Fruit fly (Drosophila melanogaster): ENCODE measurements around the gene CG45546.

Gene CG45546

dm6 chr3R:29369038-29369437 lies at the start of gene CG45546:
CG45546 (plus strand) TSS chr3R:29369338.
- TF ChIP-seq CTCF (optimal IDR thresholded peaks at IDR 0.05) = no peak
- TF ChIP-seq CG8478 (optimal IDR thresholded peaks at IDR 0.05) = no peak

dm6 chr3R:29319481-29320289 lies 49.5 kb upstream of the CG45546 start, which contains the start of gene Cnx99A:
Cnx99A (minus strand) TSS chr3R:29319644.
- TF ChIP-seq CTCF (optimal IDR thresholded peaks at IDR 0.05) = peak in 1 of 2 experiments; percentile 41

dm6 chr3R:29322637-29323036 lies 46.5 kb upstream of the CG45546 start:
- TF ChIP-seq CG8478 (optimal IDR thresholded peaks at IDR 0.05) (no peak), CTCF (optimal IDR thresholded peaks at IDR 0.05) (no peak)

dm6 chr3R:29328607-29329006 lies 40.5 kb upstream of the CG45546 start:
- TF ChIP-seq CTCF (optimal IDR thresholded peaks at IDR 0.05) = no peak

- TF ChIP-seq CTCF (optimal IDR thresholded peaks at IDR 0.05) = no peak
- TF ChIP-seq CG8478 (optimal IDR thresholded peaks at IDR 0.05) = no peak
These were observed 15.7 kb upstream of the CG45546 start for dm6 chr3R:29353487-29353886.

- TF ChIP-seq CG8478 (optimal IDR thresholded peaks at IDR 0.05) = no peak
- no peak for TF ChIP-seq CTCF (optimal IDR thresholded peaks at IDR 0.05)
These were observed 6.7 kb upstream of the CG45546 start for dm6 chr3R:29362391-29362790.

- no peak for TF ChIP-seq CTCF (optimal IDR thresholded peaks at IDR 0.05)
- TF ChIP-seq CG8478 (optimal IDR thresholded peaks at IDR 0.05) = no peak
These were observed 3.5 kb downstream of the CG45546 start for dm6 chr3R:29372497-29373218.

- TF ChIP-seq CTCF (optimal IDR thresholded peaks at IDR 0.05) = no peak
- TF ChIP-seq CG8478 (optimal IDR thresholded peaks at IDR 0.05) = no peak
These were observed 6.4 kb downstream of the CG45546 start for dm6 chr3R:29375397-29376014.

- TF ChIP-seq CTCF (optimal IDR thresholded peaks at IDR 0.05) = no peak
- no peak for TF ChIP-seq CG8478 (optimal IDR thresholded peaks at IDR 0.05)
These were observed 8.2 kb downstream of the CG45546 start, which contains the start of gene Ptp99A for dm6 chr3R:29377342-29377741. Ptp99A (plus strand) TSS chr3R:29377646.
